Worm (Caenorhabditis elegans): Measurements from ENCODE around the gene fipr-16.

fipr-16 gene

DNA sequence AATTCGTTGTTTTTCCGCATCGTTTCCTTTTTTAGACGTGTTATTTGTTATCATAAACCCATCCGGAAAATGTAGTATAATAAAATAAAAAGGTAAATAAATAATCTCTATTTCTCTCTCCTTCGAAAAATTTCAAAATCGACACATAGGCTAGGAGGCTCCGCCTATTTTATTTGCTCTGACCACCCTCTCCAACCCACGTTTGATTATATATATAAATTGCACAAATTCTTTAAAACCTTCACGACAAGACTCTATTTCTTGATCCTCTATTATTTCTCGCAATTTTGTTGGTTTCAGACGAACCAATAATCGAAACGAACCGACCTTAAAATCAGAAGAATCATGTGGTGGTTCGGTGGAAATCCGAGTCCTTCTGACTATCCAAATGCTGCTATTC lies 10.0 kb downstream of the fipr-16 start, which contains the start of gene doxa-1:
TSS of gene doxa-1 (plus strand) at position 301 of the 400 bp plus-strand sequence.
- no peak for TF ChIP-seq ztf-1 (GFP tag; conservative IDR thresholded peaks at IDR 0.05)
- TF ChIP-seq lin-11 (tag; optimal IDR thresholded peaks at IDR 0.05), result no peak
- TF ChIP-seq gmeb-1 (tag; optimal IDR thresholded peaks at IDR 0.05), result no peak
- no peak for TF ChIP-seq ztf-4 (tag; optimal IDR thresholded peaks at IDR 0.05)
- no peak for TF ChIP-seq nhr-25 (tag; optimal IDR thresholded peaks at IDR 0.05)

- TF ChIP-seq crh-2 (tag; optimal IDR thresholded peaks at IDR 0.05) (peak; percentile 22), F13H6.1 (tag; optimal IDR thresholded peaks at IDR 0.05) (no peak), lin-13 (GFP tag; optimal IDR thresholded peaks at IDR 0.05) (no peak), sma-9 (GFP tag; optimal IDR thresholded peaks at IDR 0.05) (peak; percentile 11), sma-9 (tag; optimal IDR thresholded peaks at IDR 0.05) (no peak), nhr-25 (tag; optimal IDR thresholded peaks at IDR 0.05) (peak; percentile 48), nhr-6 (tag; optimal IDR thresholded peaks at IDR 0.05) (no peak), sem-4 (tag; optimal IDR thresholded peaks at IDR 0.05) (no peak), fos-1 (tag; optimal IDR thresholded peaks at IDR 0.05) (peak; percentile 4), blmp-1 (tag; optimal IDR thresholded peaks at IDR 0.05; ENCODE audit: insufficient read depth) (peak; percentile 92)
Measured at ce11 chrIII:8579367-8579766, 11.4 kb downstream of the fipr-16 start.

- no peak for TF ChIP-seq zag-1 (tag; optimal IDR thresholded peaks at IDR 0.05)
- no peak for TF ChIP-seq mab-5 (tag; optimal IDR thresholded peaks at IDR 0.05)
- TF ChIP-seq nhr-77 (tag; optimal IDR thresholded peaks at IDR 0.05), result no peak
- no peak for TF ChIP-seq mdl-1 (tag; optimal IDR thresholded peaks at IDR 0.05)
- no peak for TF ChIP-seq mbf-1 (tag; optimal IDR thresholded peaks at IDR 0.05)
- no peak for TF ChIP-seq lin-11 (tag; optimal IDR thresholded peaks at IDR 0.05)
- TF ChIP-seq F13H6.1 (tag; optimal IDR thresholded peaks at IDR 0.05), result no peak
- no peak for TF ChIP-seq peb-1 (tag; optimal IDR thresholded peaks at IDR 0.05)
- no peak for TF ChIP-seq ZK546.5 (tag; optimal IDR thresholded peaks at IDR 0.05)
- TF ChIP-seq fos-1 (tag; optimal IDR thresholded peaks at IDR 0.05), result no peak
- no peak for TF ChIP-seq nhr-25 (tag; optimal IDR thresholded peaks at IDR 0.05)
- no peak for TF ChIP-seq C34F6.9 (tag; optimal IDR thresholded peaks at IDR 0.05)
- TF ChIP-seq sma-3 (GFP tag; optimal IDR thresholded peaks at IDR 0.05), result no peak
- no peak for TF ChIP-seq lsy-2 (tag; optimal IDR thresholded peaks at IDR 0.05)
- no peak for TF ChIP-seq nhr-21 (tag; optimal IDR thresholded peaks at IDR 0.05)
Measured at ce11 chrIII:8578381-8578780, 12.4 kb downstream of the fipr-16 start.

ce11 chrIII:8577534-8577933 lies 13.2 kb downstream of the fipr-16 start:
- TF ChIP-seq nhr-77 (tag; optimal IDR thresholded peaks at IDR 0.05), result no peak
- TF ChIP-seq elt-3 (tag; optimal IDR thresholded peaks at IDR 0.05), result no peak
- no peak for TF ChIP-seq lin-13 (GFP tag; optimal IDR thresholded peaks at IDR 0.05)
- peak; percentile 22 for TF ChIP-seq egl-27 (tag; optimal IDR thresholded peaks at IDR 0.05)
- peak; percentile 7 for TF ChIP-seq sma-9 (GFP tag; optimal IDR thresholded peaks at IDR 0.05)
- no peak for TF ChIP-seq sma-9 (tag; optimal IDR thresholded peaks at IDR 0.05)
- no peak for TF ChIP-seq alr-1 (tag; optimal IDR thresholded peaks at IDR 0.05)
- peak; percentile 71 for TF ChIP-seq ceh-16 (tag; optimal IDR thresholded peaks at IDR 0.05)
- TF ChIP-seq nhr-25 (tag; optimal IDR thresholded peaks at IDR 0.05), result peak; percentile 74
- no peak for TF ChIP-seq nhr-23 (tag; optimal IDR thresholded peaks at IDR 0.05)
- no peak for TF ChIP-seq unc-62 (GFP tag; optimal IDR thresholded peaks at IDR 0.05)
- TF ChIP-seq nhr-129 (tag; optimal IDR thresholded peaks at IDR 0.05), result no peak
- TF ChIP-seq elt-1 (tag; optimal IDR thresholded peaks at IDR 0.05), result no peak
- TF ChIP-seq gmeb-1 (tag; optimal IDR thresholded peaks at IDR 0.05), result no peak
- no peak for TF ChIP-seq ceh-82 (tag; optimal IDR thresholded peaks at IDR 0.05)
- no peak for TF ChIP-seq mdl-1 (tag; optimal IDR thresholded peaks at IDR 0.05)
- no peak for TF ChIP-seq Y55F3AM.14 (GFP tag; optimal IDR thresholded peaks at IDR 0.05)
- no peak for TF ChIP-seq F13H6.1 (tag; optimal IDR thresholded peaks at IDR 0.05)
- TF ChIP-seq snpc-4 (tag; optimal IDR thresholded peaks at IDR 0.05), result no peak
- no peak for TF ChIP-seq lin-11 (tag; optimal IDR thresholded peaks at IDR 0.05)
- no peak for TF ChIP-seq lin-39 (tag; optimal IDR thresholded peaks at IDR 0.05)
- TF ChIP-seq nhr-12 (tag; optimal IDR thresholded peaks at IDR 0.05), result no peak
- TF ChIP-seq aly-2 (tag; optimal IDR thresholded peaks at IDR 0.05), result no peak
- TF ChIP-seq R02D3.7 (tag; optimal IDR thresholded peaks at IDR 0.05), result no peak
- TF ChIP-seq nhr-6 (tag; optimal IDR thresholded peaks at IDR 0.05), result peak; percentile 2
- TF ChIP-seq lsy-2 (tag; optimal IDR thresholded peaks at IDR 0.05), result no peak
- TF ChIP-seq nhr-237 (tag; optimal IDR thresholded peaks at IDR 0.05), result no peak
- TF ChIP-seq C34F6.9 (tag; optimal IDR thresholded peaks at IDR 0.05), result no peak
- no peak for TF ChIP-seq nhr-10 (tag; optimal IDR thresholded peaks at IDR 0.05)
- no peak for TF ChIP-seq mbf-1 (tag; optimal IDR thresholded peaks at IDR 0.05)
